Worm (Caenorhabditis elegans) whole organism, mixed stage, embryonic: ENCODE measurements around the gene K04C1.3.
A peak's percentile ranks its signal among the peaks of the same experiment; 100 is the strongest.

Experiments used
- blmp-1 ChIP-seq: fragments of 150-350 bp; optimal IDR thresholded peaks from 2 replicates; lab custom pipeline; 2014; ENCODE audit warnings: missing biosample characterization, missing genetic modification characterization
- ceh-39 ChIP-seq: fragments of 150-350 bp; optimal IDR thresholded peaks from 2 replicates; lab custom pipeline; 2014; ENCODE audit warnings: missing biosample characterization, missing genetic modification characterization
- ceh-83 ChIP-seq: fragments of 200-800 bp; sonication (Bioruptor generic); optimal IDR thresholded peaks from 2 replicates; lab custom pipeline; 2018; ENCODE audit warnings: mild to moderate bottlenecking, missing genetic modification characterization, missing compliant biosample characterization
- ces-1 ChIP-seq: fragments of 150-350 bp; optimal IDR thresholded peaks from 2 replicates; lab custom pipeline; 2014; ENCODE audit warnings: missing biosample characterization, missing genetic modification reagents, missing genetic modification characterization
- cnd-1 ChIP-seq: fragments of 200-800 bp; sonication (Bioruptor generic); optimal IDR thresholded peaks from 2 replicates; lab custom pipeline; 2018; ENCODE audit warnings: mild to moderate bottlenecking, missing genetic modification characterization, missing compliant biosample characterization
- drap-1 ChIP-seq: fragments of 200-800 bp; sonication (Bioruptor generic); optimal IDR thresholded peaks from 3 replicates; lab custom pipeline; 2018; ENCODE audit warnings: mild to moderate bottlenecking, missing genetic modification characterization, missing compliant biosample characterization
- elt-1 ChIP-seq: sonication (generic microtip); optimal IDR thresholded peaks from 2 replicates; lab custom pipeline; 2017; ENCODE audit warnings: missing genetic modification characterization, mild to moderate bottlenecking, missing compliant biosample characterization, antibody characterized with exemption, moderate library complexity, borderline replicate concordance; ENCODE audit not compliant: insufficient read depth
- elt-3 ChIP-seq: fragments of 150-350 bp; optimal IDR thresholded peaks from 2 replicates; lab custom pipeline; 2014; ENCODE audit warnings: missing biosample characterization, missing genetic modification characterization
- ham-2 ChIP-seq: fragments of 200-800 bp; sonication (Bioruptor generic); optimal IDR thresholded peaks from 2 replicates; lab custom pipeline; 2018; ENCODE audit warnings: mild to moderate bottlenecking, missing genetic modification characterization, missing compliant biosample characterization
- hlh-1 ChIP-seq: fragments of 150-350 bp; optimal IDR thresholded peaks from 2 replicates; lab custom pipeline; 2014; ENCODE audit warnings: missing biosample characterization, missing genetic modification reagents, missing genetic modification characterization
- lin-13 ChIP-seq: fragments of 150-350 bp; optimal IDR thresholded peaks from 2 replicates; lab custom pipeline; 2014; ENCODE audit warnings: missing biosample characterization, missing genetic modification characterization
- lin-32 ChIP-seq: fragments of 200-800 bp; sonication (Bioruptor generic); optimal IDR thresholded peaks from 2 replicates; lab custom pipeline; 2018; ENCODE audit warnings: mild to moderate bottlenecking, missing genetic modification characterization, missing compliant biosample characterization
- lsy-2 ChIP-seq: fragments of 150-350 bp; optimal IDR thresholded peaks from 2 replicates; lab custom pipeline; 2014; ENCODE audit warnings: missing biosample characterization, missing genetic modification characterization
- mab-5 ChIP-seq: fragments of 150-350 bp; optimal IDR thresholded peaks from 2 replicates; lab custom pipeline; 2014; ENCODE audit warnings: missing biosample characterization, missing genetic modification characterization
- mep-1 ChIP-seq: fragments of 150-350 bp; optimal IDR thresholded peaks from 2 replicates; lab custom pipeline; 2017; ENCODE audit warnings: missing biosample characterization, missing genetic modification reagents, missing genetic modification characterization, inconsistent platforms
- mls-2 ChIP-seq: sonication (generic microtip); optimal IDR thresholded peaks from 2 replicates; lab custom pipeline; 2016; ENCODE audit warnings: mild to moderate bottlenecking, missing genetic modification characterization, moderate library complexity, missing compliant biosample characterization
- nhr-12 ChIP-seq: fragments of 150-350 bp; optimal IDR thresholded peaks from 2 replicates; lab custom pipeline; 2014; ENCODE audit warnings: missing biosample characterization, missing genetic modification characterization
- nhr-2 ChIP-seq: fragments of 150-350 bp; optimal IDR thresholded peaks from 2 replicates; lab custom pipeline; 2014; ENCODE audit warnings: missing biosample characterization, missing genetic modification characterization
- nhr-237 ChIP-seq: fragments of 150-350 bp; optimal IDR thresholded peaks from 2 replicates; lab custom pipeline; 2014; ENCODE audit warnings: missing biosample characterization, missing genetic modification characterization
- nhr-28 ChIP-seq: fragments of 150-350 bp; optimal IDR thresholded peaks from 2 replicates; lab custom pipeline; 2014; ENCODE audit warnings: missing biosample characterization, missing genetic modification characterization
- pha-4 ChIP-seq: fragments of 150-350 bp; optimal IDR thresholded peaks from 2 replicates; lab custom pipeline; 2018; ENCODE audit warnings: missing biosample characterization, missing genetic modification reagents, missing genetic modification characterization
- sem-2 ChIP-seq: fragments of 200-800 bp; sonication (Bioruptor generic); optimal IDR thresholded peaks from 2 replicates; lab custom pipeline; 2018; ENCODE audit warnings: mild to moderate bottlenecking, missing genetic modification characterization, missing compliant biosample characterization
- snpc-4 ChIP-seq: fragments of 150-350 bp; optimal IDR thresholded peaks from 2 replicates; lab custom pipeline; 2014; ENCODE audit warnings: missing biosample characterization, missing genetic modification characterization
- sptf-1 ChIP-seq: sonication (generic microtip); optimal IDR thresholded peaks from 2 replicates; lab custom pipeline; 2017; ENCODE audit warnings: mild to moderate bottlenecking, missing genetic modification characterization, moderate library complexity, missing compliant biosample characterization
- tbx-8 ChIP-seq: fragments of 200-800 bp; sonication (Bioruptor generic); optimal IDR thresholded peaks from 2 replicates; lab custom pipeline; 2018; ENCODE audit warnings: mild to moderate bottlenecking, missing genetic modification characterization, moderate library complexity, missing compliant biosample characterization
- unc-120 ChIP-seq: sonication (generic microtip); optimal IDR thresholded peaks from 2 replicates; lab custom pipeline; 2017; ENCODE audit warnings: missing genetic modification characterization, missing compliant biosample characterization; ENCODE audit not compliant: poor library complexity, severe bottlenecking
- unc-39 ChIP-seq: fragments of 150-350 bp; optimal IDR thresholded peaks from 2 replicates; lab custom pipeline; 2014; ENCODE audit warnings: missing biosample characterization, missing genetic modification characterization
- unc-62 ChIP-seq: fragments of 150-350 bp; optimal IDR thresholded peaks from 2 replicates; lab custom pipeline; 2014; ENCODE audit warnings: missing biosample characterization, missing genetic modification reagents, missing genetic modification characterization
- zip-8 ChIP-seq: fragments of 150-350 bp; optimal IDR thresholded peaks from 2 replicates; lab custom pipeline; 2014; ENCODE audit warnings: missing biosample characterization, missing genetic modification characterization

Gene K04C1.3

DNA sequence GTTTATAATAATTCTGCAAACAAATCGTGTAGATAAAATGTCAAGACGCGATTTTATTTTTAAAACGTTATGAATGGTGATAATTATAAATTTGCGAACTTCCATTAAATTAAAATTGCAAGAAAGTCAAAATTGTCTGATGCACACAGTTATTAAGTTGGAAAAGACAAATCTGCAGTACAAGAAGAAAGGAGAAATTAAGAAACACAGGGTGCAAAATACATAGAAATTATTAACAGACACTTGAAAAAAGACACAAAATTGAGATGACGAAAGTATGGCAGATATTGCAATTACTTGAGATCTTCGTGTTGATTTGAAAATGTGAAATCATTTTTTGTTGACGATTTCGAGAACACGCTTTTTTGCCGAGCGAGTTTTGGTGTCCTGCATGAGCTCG is 1.7 kb downstream of the K04C1.3 start:
- TF ChIP-seq ceh-83 (no peak), ham-2 (GFP tag; lab: Kevin White, UChicago) (no peak), zip-8 (tag; lab: Kevin White, UChicago) (no peak), lsy-2 (tag; lab: Kevin White, UChicago) (no peak), hlh-1 (tag; lab: Kevin White, UChicago) (no peak), tbx-8 (GFP tag; lab: Kevin White, UChicago) (no peak), elt-1 (tag; lab: Kevin White, UChicago) (no peak), unc-39 (tag; lab: Kevin White, UChicago) (no peak), lin-13 (tag; lab: Kevin White, UChicago) (no peak), mls-2 (tag; lab: Kevin White, UChicago) (no peak), nhr-2 (no peak), drap-1 (GFP tag; lab: Kevin White, UChicago) (no peak), mep-1 (no peak), nhr-28 (tag; lab: Kevin White, UChicago) (no peak), unc-120 (tag; lab: Kevin White, UChicago) (no peak), mab-5 (tag; lab: Kevin White, UChicago) (no peak)

DNA sequence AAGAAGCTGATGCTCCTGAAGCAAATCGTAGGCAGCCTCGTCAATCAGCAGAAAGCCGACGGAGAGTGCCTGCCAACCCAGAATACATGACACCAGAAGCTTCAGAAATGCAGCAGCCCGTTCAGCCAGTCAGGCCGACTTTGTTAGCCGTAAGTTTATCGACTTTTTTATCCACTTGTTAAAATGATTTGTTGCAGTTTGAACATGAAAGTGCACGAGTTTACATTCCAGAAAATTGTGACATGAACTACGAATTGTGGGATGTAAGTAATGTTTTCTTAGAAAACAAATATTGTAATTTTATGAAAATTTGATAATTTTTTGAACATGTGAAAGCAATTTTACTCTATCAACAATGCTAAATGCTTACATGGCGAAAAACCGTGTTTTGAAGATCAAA is 3.0 kb downstream of the K04C1.3 start:
- TF ChIP-seq cnd-1 (no peak), mab-5 (tag; lab: Kevin White, UChicago) (no peak)

DNA sequence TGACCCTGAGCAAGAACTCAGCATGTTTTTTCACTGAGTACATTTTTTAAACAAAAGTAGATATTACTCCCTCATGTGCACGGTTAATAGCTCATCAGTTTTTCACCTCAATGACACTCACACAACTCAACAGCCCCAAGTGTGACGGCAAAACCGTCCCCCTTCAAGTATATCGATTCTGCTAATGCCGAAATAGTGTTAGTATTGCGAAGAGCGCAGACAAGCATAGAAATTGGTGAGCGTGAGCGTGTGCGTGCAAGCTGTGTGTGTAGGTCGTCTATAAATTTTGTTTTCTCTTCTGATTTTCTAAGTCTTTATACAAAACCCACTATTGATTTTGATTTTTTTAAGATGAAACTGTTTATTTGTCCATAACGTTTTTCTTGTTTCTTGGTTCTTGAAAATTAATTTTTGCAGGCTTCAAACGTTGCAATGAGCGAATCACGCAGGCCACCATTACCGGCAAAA is 4.9 kb downstream of the K04C1.3 start, which contains the start of gene K04C1.2:
Gene K04C1.2, plus strand, starts transcription at position 418 of the 468 bp plus-strand sequence.
- TF ChIP-seq zip-8 (tag; lab: Kevin White, UChicago) (no peak), sem-2 (no peak), nhr-237 (tag; lab: Kevin White, UChicago) (no peak), unc-62 (GFP tag; lab: Kevin White, UChicago) (no peak), ceh-39 (peak; percentile 95), unc-120 (tag; lab: Kevin White, UChicago) (peak; percentile 16), ham-2 (GFP tag; lab: Kevin White, UChicago) (peak; percentile 59), ces-1 (GFP tag; lab: Kevin White, UChicago) (peak; percentile 68), elt-3 (no peak), lin-13 (tag; lab: Kevin White, UChicago) (no peak)

DNA sequence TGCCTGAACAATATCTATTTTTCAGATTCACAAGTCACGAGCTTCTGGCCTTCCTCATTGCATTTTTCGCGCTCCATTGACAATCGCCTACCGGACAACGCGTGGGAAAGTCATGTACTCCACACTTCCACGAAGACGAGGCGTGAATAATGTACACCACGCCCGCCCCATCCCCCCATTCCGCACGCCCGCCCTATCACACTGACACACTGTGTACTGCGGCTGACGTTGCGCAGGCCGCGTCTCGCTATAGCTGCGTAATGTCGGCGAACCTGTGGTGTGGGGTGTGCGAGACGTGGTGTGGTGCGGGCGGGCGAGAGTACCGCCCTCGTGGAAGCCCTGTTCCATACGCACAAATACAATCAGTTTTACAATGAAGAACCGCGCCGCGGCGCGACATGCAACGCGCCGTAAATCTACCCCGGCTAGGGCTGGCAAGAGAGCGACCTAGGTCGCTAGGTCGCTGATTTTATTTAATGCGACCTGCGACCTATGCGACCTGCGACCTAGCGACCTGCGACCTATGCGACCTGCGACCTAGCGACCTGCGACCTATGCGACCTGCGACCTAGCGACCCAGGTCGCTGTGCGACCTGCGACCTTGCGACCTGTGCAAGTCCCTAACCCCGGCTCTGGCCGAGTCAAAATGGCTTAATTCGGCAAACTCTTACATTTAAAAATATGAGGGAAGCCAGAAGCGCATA is 6.9 kb downstream of the K04C1.3 start:
- no peak for TF ChIP-seq elt-3
- peak; percentile 27 for TF ChIP-seq sptf-1

DNA sequence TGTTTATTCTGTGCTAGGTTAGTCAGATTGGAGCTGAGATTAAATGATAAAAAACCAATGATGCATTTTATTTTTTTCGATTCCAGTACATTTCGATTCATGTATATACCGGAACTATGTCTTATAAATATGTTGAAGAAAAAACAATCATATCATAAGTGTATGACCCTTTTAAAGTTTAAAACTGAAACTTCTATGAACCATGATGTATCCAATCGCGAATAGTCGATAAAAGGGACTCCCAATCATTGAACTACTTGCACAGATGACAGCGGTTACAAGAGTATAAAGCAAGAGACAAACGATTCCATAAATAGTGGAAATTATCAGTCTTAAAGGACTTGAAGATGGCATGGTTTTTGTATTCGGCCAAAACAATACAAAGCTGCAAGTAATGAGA is 8.3 kb downstream of the K04C1.3 start, which contains the start of gene srg-37:
Gene srg-37, minus strand, starts transcription at position 101 of the 400 bp plus-strand sequence.
- no peak for TF ChIP-seq hlh-1 (tag; lab: Kevin White, UChicago)

DNA sequence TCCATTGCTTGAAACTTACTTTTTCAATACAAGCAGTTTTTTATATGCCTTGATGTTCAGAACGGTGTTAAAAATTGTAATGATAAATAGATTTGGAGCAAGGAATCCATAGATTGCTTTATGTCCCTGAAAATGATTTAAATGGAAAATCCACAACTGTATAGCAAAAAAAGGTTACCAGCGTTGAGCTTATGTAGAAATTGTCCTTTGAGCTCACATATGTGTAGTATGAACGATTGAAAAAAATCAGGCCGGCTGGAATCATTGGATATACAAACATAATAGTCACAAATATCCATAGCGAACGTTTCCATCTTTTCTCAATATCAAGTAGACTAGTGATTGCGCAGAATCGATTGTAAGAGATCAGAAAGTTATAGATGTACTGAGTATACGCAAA is 8.8 kb downstream of the K04C1.3 start, which contains the start of gene srg-36:
Gene srg-36, minus strand, starts transcription at position 101 of the 400 bp plus-strand sequence.
- no peak for TF ChIP-seq nhr-12 (tag; lab: Kevin White, UChicago)
- TF ChIP-seq elt-1 (tag; lab: Kevin White, UChicago), result no peak
- TF ChIP-seq elt-3, result no peak
- no peak for TF ChIP-seq hlh-1 (tag; lab: Kevin White, UChicago)
- no peak for TF ChIP-seq mep-1
- TF ChIP-seq mab-5 (tag; lab: Kevin White, UChicago), result no peak
- no peak for TF ChIP-seq lsy-2 (tag; lab: Kevin White, UChicago)
- TF ChIP-seq drap-1 (GFP tag; lab: Kevin White, UChicago), result no peak
- no peak for TF ChIP-seq blmp-1 (tag; lab: Kevin White, UChicago)
- TF ChIP-seq lin-32 (GFP tag; lab: Kevin White, UChicago), result no peak
- TF ChIP-seq ceh-83, result no peak
- TF ChIP-seq mls-2 (tag; lab: Kevin White, UChicago), result no peak
- no peak for TF ChIP-seq snpc-4
- no peak for TF ChIP-seq cnd-1
- TF ChIP-seq pha-4, result no peak
- TF ChIP-seq nhr-28 (tag; lab: Kevin White, UChicago), result no peak
- TF ChIP-seq sem-2, result no peak
- TF ChIP-seq nhr-2, result no peak
- no peak for TF ChIP-seq unc-39 (tag; lab: Kevin White, UChicago)
- TF ChIP-seq unc-120 (tag; lab: Kevin White, UChicago), result no peak
